Fruit fly (Drosophila melanogaster) whole organism, embryonic: ENCODE results near the gene Swip-1.

Source experiments
- ATbp ChIP-seq: fragments of 200-800 bp; sonication (Bioruptor generic); optimal IDR thresholded peaks from 2 replicates; lab custom pipeline; 2017; ENCODE audit warnings: missing biosample characterization, mild to moderate bottlenecking, missing genetic modification characterization, missing genetic modification reagents
- Aef1 ChIP-seq: fragments of 200-800 bp; sonication (Bioruptor generic); IDR thresholded peaks from 3 replicates; pipeline ENCODE4 v1.3.6; 2022; ENCODE audit warnings: missing biosample characterization, missing genetic modification characterization
- BEAF-32 ChIP-seq: fragments of 200-800 bp; sonication (Bioruptor generic); optimal IDR thresholded peaks from 3 replicates; lab custom pipeline; 2017; ENCODE audit warnings: missing biosample characterization, missing genetic modification characterization, mild to moderate bottlenecking, moderate library complexity, missing genetic modification reagents
- CG11504 ChIP-seq: fragments of 200-800 bp; sonication (Bioruptor generic); optimal IDR thresholded peaks from 3 replicates; lab custom pipeline; 2019; ENCODE audit warnings: missing biosample characterization, mild to moderate bottlenecking, missing genetic modification characterization, moderate library complexity
- CG13287 ChIP-seq: fragments of 200-800 bp; sonication (Bioruptor generic); IDR thresholded peaks from 2 replicates; pipeline ENCODE4 v1.3.6; 2022; ENCODE audit warnings: missing biosample characterization, missing genetic modification characterization; ENCODE audit not compliant: partially characterized antibody
- CG13775 ChIP-seq: fragments of 200-800 bp; sonication (Bioruptor generic); optimal IDR thresholded peaks from 3 replicates; lab custom pipeline; 2017; ENCODE audit warnings: missing biosample characterization, mild to moderate bottlenecking, missing genetic modification characterization
- CG14441 ChIP-seq: fragments of 200-800 bp; sonication (Bioruptor generic); IDR thresholded peaks from 2 replicates; pipeline ENCODE4 v1.3.6; 2022; ENCODE audit warnings: missing biosample characterization, missing genetic modification characterization
- CG18011 ChIP-seq: fragments of 200-800 bp; sonication (Bioruptor generic); optimal IDR thresholded peaks from 2 replicates; lab custom pipeline; 2017; ENCODE audit warnings: missing biosample characterization, missing genetic modification characterization, mild to moderate bottlenecking, moderate library complexity, missing genotype
- CG1832 ChIP-seq: fragments of 200-800 bp; sonication (Bioruptor generic); optimal IDR thresholded peaks from 2 replicates; lab custom pipeline; 2017; ENCODE audit warnings: missing biosample characterization, mild to moderate bottlenecking, missing genetic modification characterization, inconsistent platforms
- CG18599 ChIP-seq: fragments of 200-800 bp; sonication (Bioruptor generic); optimal IDR thresholded peaks from 3 replicates; lab custom pipeline; 2017; ENCODE audit warnings: missing biosample characterization, missing genetic modification characterization, mild to moderate bottlenecking, moderate library complexity, missing genetic modification reagents
- CG18764 ChIP-seq: fragments of 200-800 bp; sonication (Bioruptor generic); optimal IDR thresholded peaks from 3 replicates; lab custom pipeline; 2016; ENCODE audit warnings: missing biosample characterization, missing genetic modification characterization
- CG2129 ChIP-seq: fragments of 200-800 bp; sonication (Bioruptor generic); IDR thresholded peaks from 2 replicates; pipeline ENCODE4 v1.3.6; 2022; ENCODE audit warnings: missing biosample characterization, missing genetic modification characterization; ENCODE audit not compliant: partially characterized antibody
- CG2889 ChIP-seq: fragments of 200-800 bp; sonication (Bioruptor generic); IDR thresholded peaks from 3 replicates; pipeline ENCODE4 v1.3.6; 2022; ENCODE audit warnings: missing biosample characterization, missing genetic modification characterization
- CG3163 ChIP-seq: fragments of 200-800 bp; sonication (Bioruptor generic); optimal IDR thresholded peaks from 3 replicates; lab custom pipeline; 2016; ENCODE audit warnings: missing biosample characterization, missing genetic modification characterization
- CG34376 ChIP-seq: fragments of 200-800 bp; sonication (Bioruptor generic); optimal IDR thresholded peaks from 2 replicates; lab custom pipeline; 2018; ENCODE audit warnings: missing biosample characterization, mild to moderate bottlenecking, missing genetic modification characterization
- CG3995 ChIP-seq: fragments of 200-800 bp; sonication (Bioruptor generic); optimal IDR thresholded peaks from 3 replicates; lab custom pipeline; 2016; ENCODE audit warnings: missing biosample characterization, missing genetic modification characterization
- CG4707 ChIP-seq: fragments of 200-800 bp; sonication (Bioruptor generic); optimal IDR thresholded peaks from 2 replicates; lab custom pipeline; 2018; ENCODE audit warnings: missing biosample characterization, mild to moderate bottlenecking, missing genetic modification characterization, moderate library complexity
- CG6813 ChIP-seq: fragments of 200-800 bp; sonication (Bioruptor generic); optimal IDR thresholded peaks from 2 replicates; lab custom pipeline; 2017; ENCODE audit warnings: missing biosample characterization, missing genetic modification characterization, mild to moderate bottlenecking, moderate library complexity, missing genetic modification reagents
- CG8290 ChIP-seq, 3 experiments: fragments of 200-800 bp; sonication (Bioruptor generic); optimal IDR thresholded peaks; 2 replicates each; lab custom pipeline; 2016 to 2019; ENCODE audit warnings: missing biosample characterization in 3 of 3, missing genetic modification characterization in 3 of 3, mild to moderate bottlenecking in 2 of 3, moderate library complexity in 1 of 3
- CG9437 ChIP-seq: fragments of 200-800 bp; sonication (Bioruptor generic); optimal IDR thresholded peaks from 2 replicates; lab custom pipeline; 2018; ENCODE audit warnings: missing biosample characterization, mild to moderate bottlenecking, missing genetic modification characterization
- E2f2 ChIP-seq: fragments of 200-800 bp; sonication (Bioruptor generic); IDR thresholded peaks from 2 replicates; pipeline ENCODE4 v1.3.6; 2022; ENCODE audit warnings: missing biosample characterization, missing genetic modification characterization
- H15 ChIP-seq: fragments of 200-800 bp; sonication (Bioruptor generic); IDR thresholded peaks from 3 replicates; pipeline ENCODE4 v1.3.6; 2022; ENCODE audit warnings: missing biosample characterization, missing genetic modification characterization
- HmgZ ChIP-seq: fragments of 200-800 bp; sonication (Bioruptor generic); optimal IDR thresholded peaks from 2 replicates; lab custom pipeline; 2018; ENCODE audit warnings: missing biosample characterization, mild to moderate bottlenecking, missing genetic modification characterization
- Hsf ChIP-seq: fragments of 200-800 bp; sonication (Bioruptor generic); optimal IDR thresholded peaks from 3 replicates; lab custom pipeline; 2016; ENCODE audit warnings: missing biosample characterization, missing genetic modification characterization
- Mrtf ChIP-seq: fragments of 200-800 bp; sonication (Bioruptor generic); IDR thresholded peaks from 3 replicates; pipeline ENCODE4 v1.3.6; 2022; ENCODE audit warnings: missing biosample characterization, missing genetic modification characterization
- NFAT ChIP-seq: fragments of 200-800 bp; sonication (Bioruptor generic); IDR thresholded peaks from 2 replicates; pipeline ENCODE4 v1.3.6; 2022; ENCODE audit warnings: missing biosample characterization, missing genetic modification characterization
- Nf-YC ChIP-seq: fragments of 200-800 bp; optimal IDR thresholded peaks from 3 replicates; lab custom pipeline; 2019; ENCODE audit warnings: missing biosample characterization, mild to moderate bottlenecking, missing genetic modification characterization, moderate library complexity
- Oli ChIP-seq: fragments of 200-800 bp; sonication (Bioruptor generic); optimal IDR thresholded peaks from 2 replicates; lab custom pipeline; 2018; ENCODE audit warnings: missing biosample characterization, mild to moderate bottlenecking, missing genetic modification characterization, moderate library complexity
- Pdp1 ChIP-seq, 2 experiments: fragments of 200-800 bp; sonication (Bioruptor generic); optimal IDR thresholded peaks; 3 replicates each; lab custom pipeline; 2016; ENCODE audit warnings: missing biosample characterization in 2 of 2, missing genetic modification characterization in 2 of 2, mild to moderate bottlenecking in 1 of 2, moderate library complexity in 1 of 2
- bigmax ChIP-seq: fragments of 200-800 bp; sonication (Bioruptor generic); optimal IDR thresholded peaks from 2 replicates; lab custom pipeline; 2018; ENCODE audit warnings: missing biosample characterization, mild to moderate bottlenecking, missing genetic modification characterization
- bowl ChIP-seq: fragments of 200-800 bp; sonication (Bioruptor generic); IDR thresholded peaks from 2 replicates; pipeline ENCODE4 v1.3.6; 2022; ENCODE audit warnings: missing biosample characterization, missing genetic modification characterization
- chn ChIP-seq: fragments of 200-800 bp; sonication (Bioruptor generic); optimal IDR thresholded peaks from 2 replicates; lab custom pipeline; 2016; ENCODE audit warnings: missing biosample characterization, missing genetic modification characterization
- corto ChIP-seq: fragments of 200-800 bp; sonication (Bioruptor generic); optimal IDR thresholded peaks from 2 replicates; lab custom pipeline; 2016; ENCODE audit warnings: missing biosample characterization, mild to moderate bottlenecking, missing genetic modification characterization, moderate library complexity
- crol ChIP-seq: fragments of 200-800 bp; sonication (Bioruptor generic); IDR thresholded peaks from 2 replicates; pipeline ENCODE4 v1.3.6; 2022; ENCODE audit warnings: missing biosample characterization, missing genetic modification characterization
- crp ChIP-seq, 2 experiments: fragments of 200-800 bp; sonication (Bioruptor generic); optimal IDR thresholded peaks; 2 replicates in 1 of 2; 3 replicates in 1 of 2; lab custom pipeline; 2017; ENCODE audit warnings: missing biosample characterization in 2 of 2, missing genetic modification characterization in 2 of 2, mild to moderate bottlenecking in 1 of 2, moderate library complexity in 1 of 2
- cwo ChIP-seq: fragments of 200-800 bp; sonication (Bioruptor generic); optimal IDR thresholded peaks from 3 replicates; lab custom pipeline; 2017; ENCODE audit warnings: missing biosample characterization, missing genetic modification characterization, mild to moderate bottlenecking, moderate library complexity, missing genetic modification reagents
- eyg ChIP-seq: fragments of 200-800 bp; sonication (Bioruptor generic); optimal IDR thresholded peaks from 3 replicates; lab custom pipeline; 2016; ENCODE audit warnings: missing biosample characterization, missing genetic modification characterization
- ftz-f1 ChIP-seq: fragments of 200-800 bp; sonication (Bioruptor generic); optimal IDR thresholded peaks from 2 replicates; lab custom pipeline; 2016; ENCODE audit warnings: missing biosample characterization, missing genetic modification characterization
- gcm ChIP-seq: fragments of 200-800 bp; sonication (Bioruptor generic); optimal IDR thresholded peaks from 2 replicates; lab custom pipeline; 2019; ENCODE audit warnings: missing biosample characterization, mild to moderate bottlenecking, missing genetic modification characterization, moderate library complexity
- grau ChIP-seq: fragments of 200-800 bp; optimal IDR thresholded peaks from 3 replicates; lab custom pipeline; 2019; ENCODE audit warnings: missing biosample characterization, mild to moderate bottlenecking, missing genetic modification characterization, moderate library complexity
- gt ChIP-seq: fragments of 200-800 bp; sonication (Bioruptor generic); IDR thresholded peaks from 2 replicates; pipeline ENCODE4 v1.3.6; 2022; ENCODE audit warnings: missing biosample characterization, missing genetic modification characterization
- hbn ChIP-seq: fragments of 200-800 bp; sonication (Bioruptor generic); IDR thresholded peaks from 2 replicates; pipeline ENCODE4 v1.3.6; 2022; ENCODE audit warnings: missing biosample characterization, missing genetic modification characterization; ENCODE audit not compliant: partially characterized antibody
- lbe ChIP-seq: fragments of 200-800 bp; sonication (Bioruptor generic); optimal IDR thresholded peaks from 2 replicates; lab custom pipeline; 2016; ENCODE audit warnings: missing biosample characterization, mild to moderate bottlenecking, missing genetic modification characterization
- mld ChIP-seq: fragments of 200-800 bp; sonication (Bioruptor generic); IDR thresholded peaks from 3 replicates; pipeline ENCODE4 v1.3.6; 2022; ENCODE audit warnings: missing biosample characterization, missing genetic modification characterization; ENCODE audit not compliant: partially characterized antibody
- pum ChIP-seq: fragments of 200-800 bp; sonication (Bioruptor generic); optimal IDR thresholded peaks from 2 replicates; lab custom pipeline; 2016; ENCODE audit warnings: missing biosample characterization, missing genetic modification characterization
- sens-2 ChIP-seq: fragments of 200-800 bp; sonication (Bioruptor generic); IDR thresholded peaks from 2 replicates; pipeline ENCODE4 v1.3.6; 2022; ENCODE audit warnings: missing biosample characterization, missing genetic modification characterization
- slbo ChIP-seq: fragments of 200-800 bp; sonication (Bioruptor generic); IDR thresholded peaks from 2 replicates; pipeline ENCODE4 v1.3.6; 2022; ENCODE audit warnings: missing biosample characterization, missing genetic modification characterization
- sqz ChIP-seq: fragments of 200-800 bp; sonication (Bioruptor generic); optimal IDR thresholded peaks from 3 replicates; lab custom pipeline; 2018; ENCODE audit warnings: missing biosample characterization, mild to moderate bottlenecking, missing genetic modification characterization
- stwl ChIP-seq: fragments of 200-800 bp; sonication (Bioruptor generic); optimal IDR thresholded peaks from 3 replicates; lab custom pipeline; 2018; ENCODE audit warnings: missing biosample characterization, mild to moderate bottlenecking, missing genetic modification characterization, moderate library complexity
- wor ChIP-seq: fragments of 200-800 bp; sonication (Bioruptor generic); IDR thresholded peaks from 2 replicates; pipeline ENCODE4 v1.3.6; 2022; ENCODE audit warnings: missing biosample characterization, missing genetic modification characterization

Swip-1 gene

DNA sequence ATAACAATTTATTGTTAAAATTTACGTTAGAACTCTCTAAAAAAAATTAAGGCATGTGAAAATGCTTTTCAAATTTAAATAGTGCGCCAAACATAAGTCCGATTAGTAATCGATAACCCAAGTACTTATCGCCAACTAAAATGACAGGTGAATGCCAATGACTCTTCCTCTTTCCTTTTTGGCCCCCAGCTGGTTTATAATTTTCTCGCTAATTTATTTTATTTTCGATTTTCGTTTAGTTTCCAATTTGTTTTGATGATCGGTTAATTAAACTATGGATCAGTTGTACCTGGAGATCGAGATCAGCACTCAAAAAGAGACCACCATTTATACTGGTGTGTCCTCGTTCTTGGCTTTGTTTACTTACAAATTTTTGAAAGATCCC, 38.4 kb downstream of the Swip-1 start, which contains the start of gene CG10428 (continued):
- no peak for TF ChIP-seq CG18764 (GFP tag; lab: Kevin White, UChicago)
- no peak for TF ChIP-seq sens-2 (GFP tag; lab: Robert Waterston, UW)
- TF ChIP-seq CG1832 (GFP tag; lab: Kevin White, UChicago): no peak
- TF ChIP-seq Aef1: no peak
- no peak for TF ChIP-seq slbo (GFP tag; lab: Robert Waterston, UW)
- TF ChIP-seq CG34376: no peak
- no peak for TF ChIP-seq eyg (GFP tag; lab: Kevin White, UChicago)
- TF ChIP-seq ftz-f1 (GFP tag; lab: Kevin White, UChicago): no peak
- no peak for TF ChIP-seq CG4707 (GFP tag; lab: Kevin White, UChicago)
- TF ChIP-seq CG3163 (GFP tag; lab: Kevin White, UChicago): no peak
- TF ChIP-seq bigmax (GFP tag; lab: Kevin White, UChicago): no peak
- TF ChIP-seq cwo (GFP tag; lab: Kevin White, UChicago): no peak
- peak; percentile 55 for TF ChIP-seq BEAF-32 (GFP tag; lab: Kevin White, UChicago)
- no peak for TF ChIP-seq Mrtf (GFP tag; lab: Robert Waterston, UW)
- no peak for TF ChIP-seq Nf-YC (tag; lab: Kevin White, UChicago)
- TF ChIP-seq Pdp1 (GFP tag; optimal IDR thresholded peaks at IDR 0.05; lab: Kevin White, UChicago): no peak
- TF ChIP-seq CG18011 (GFP tag; lab: Kevin White, UChicago): no peak
- no peak for TF ChIP-seq ATbp (GFP tag; lab: Kevin White, UChicago)
- TF ChIP-seq CG13775 (GFP tag; lab: Kevin White, UChicago): no peak
- TF ChIP-seq grau (tag; lab: Kevin White, UChicago): no peak
- TF ChIP-seq Oli (tag; lab: Kevin White, UChicago): no peak
- TF ChIP-seq chn (GFP tag; lab: Kevin White, UChicago): no peak
- peak; percentile 61; the same call in 1 of the 2 replicates for TF ChIP-seq CG13287
- no peak for TF ChIP-seq CG2129 (GFP tag; lab: Robert Waterston, UW)
- no peak for TF ChIP-seq HmgZ
- no peak for TF ChIP-seq CG6813 (GFP tag; lab: Kevin White, UChicago)
- no peak for TF ChIP-seq CG2889 (GFP tag; lab: Robert Waterston, UW)
- no peak for TF ChIP-seq sqz (GFP tag; lab: Kevin White, UChicago)
- TF ChIP-seq bowl (GFP tag; lab: Robert Waterston, UW): no peak
- TF ChIP-seq crol (GFP tag; lab: Robert Waterston, UW): no peak
- TF ChIP-seq corto (GFP tag; lab: Kevin White, UChicago): no peak
- TF ChIP-seq hbn (GFP tag; lab: Robert Waterston, UW): peak; percentile 56; the same call in 1 of the 2 replicates
- TF ChIP-seq wor (GFP tag; lab: Robert Waterston, UW): no peak
- no peak for TF ChIP-seq NFAT (GFP tag; lab: Robert Waterston, UW)
- TF ChIP-seq Hsf (GFP tag; lab: Kevin White, UChicago): no peak
- no peak for TF ChIP-seq gt (GFP tag; lab: Robert Waterston, UW)
- TF ChIP-seq pum (GFP tag; lab: Kevin White, UChicago): no peak
- TF ChIP-seq CG9437 (GFP tag; lab: Kevin White, UChicago): no peak
- TF ChIP-seq lbe: no peak
- TF ChIP-seq mld (GFP tag; lab: Robert Waterston, UW): no peak
- peak; percentile 23 for TF ChIP-seq stwl (tag; lab: Kevin White, UChicago)
- TF ChIP-seq CG14441 (GFP tag; lab: Robert Waterston, UW): no peak
- no peak for TF ChIP-seq H15 (GFP tag; lab: Robert Waterston, UW)
- TF ChIP-seq CG3995 (GFP tag; lab: Kevin White, UChicago): no peak
- TF ChIP-seq crp (GFP tag; optimal IDR thresholded peaks at IDR 0.05; lab: Kevin White, UChicago): peak in 1 of 2 experiments; percentile 84
- peak; percentile 96 for TF ChIP-seq E2f2 (GFP tag; lab: Robert Waterston, UW)
- no peak for TF ChIP-seq CG18599 (GFP tag; lab: Kevin White, UChicago)
- no peak for TF ChIP-seq CG11504
- no peak for TF ChIP-seq CG8290 (GFP tag; optimal IDR thresholded peaks at IDR 0.05; lab: Kevin White, UChicago)
- no peak for TF ChIP-seq CG8290 (tag; optimal IDR thresholded peaks at IDR 0.05; lab: Kevin White, UChicago)
- TF ChIP-seq gcm: no peak
